Fruit fly (Drosophila melanogaster): ENCODE data around the gene Als2.

DNA sequence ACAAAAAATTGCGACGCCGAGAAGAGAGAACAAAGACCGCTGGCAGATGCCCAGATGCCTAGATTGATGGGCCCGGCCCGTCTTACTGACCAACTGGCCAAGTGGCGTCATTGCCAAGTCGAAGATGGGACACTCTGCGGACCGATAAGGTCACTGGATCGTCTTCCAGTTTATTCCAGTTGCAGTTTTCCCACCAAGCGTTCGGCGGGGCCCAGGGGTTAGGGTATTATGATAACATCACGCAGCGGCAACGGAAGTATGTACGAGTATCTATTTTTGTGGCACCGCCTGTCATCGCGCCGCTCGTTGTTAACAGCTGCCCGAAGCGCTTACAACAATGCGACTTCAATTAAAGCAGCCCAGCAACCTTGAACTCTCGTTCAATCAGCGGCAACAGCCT, 20.5 kb upstream of the Als2 start:
- TF ChIP-seq kay (GFP tag; ENCODE audit: borderline replicate concordance) = no peak
- no peak for TF ChIP-seq CG5204 (GFP tag; optimal IDR thresholded peaks at IDR 0.05)
- TF ChIP-seq toe (GFP tag; optimal IDR thresholded peaks at IDR 0.05) = no peak

Measured in whole organism, adult.